Fruit fly (Drosophila melanogaster): ENCODE measurements around the gene CG2186.
A peak's percentile ranks its signal among the peaks of the same experiment; 100 is the strongest.

The CG2186 gene

DNA sequence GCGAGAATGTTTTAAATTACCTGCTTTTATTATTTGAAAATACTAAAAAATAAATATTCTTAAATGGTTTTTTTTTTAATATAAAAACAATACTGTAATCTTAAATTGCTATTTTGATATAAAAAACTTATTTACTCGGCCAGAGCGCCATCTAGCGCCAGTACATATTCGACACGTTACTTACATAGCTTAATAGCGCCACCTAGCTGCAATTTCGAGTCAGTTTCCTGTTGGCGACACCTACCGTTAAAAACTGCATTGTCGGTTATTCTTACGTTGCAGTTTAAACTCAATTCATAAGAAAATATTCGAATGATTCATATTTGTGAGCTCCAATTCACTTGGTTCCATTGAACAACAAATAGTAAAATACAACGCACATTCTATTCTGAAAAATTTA, 25.1 kb upstream of the CG2186 start (continued):
- TF ChIP-seq CG3065 (GFP tag; optimal IDR thresholded peaks at IDR 0.05) (peak; percentile 40), gro (GFP tag; optimal IDR thresholded peaks at IDR 0.05) (peak; percentile 43), CG8290 (GFP tag; optimal IDR thresholded peaks at IDR 0.05) (peak; percentile 92), CG8290 (tag; optimal IDR thresholded peaks at IDR 0.05) (peak in 1 of 2 experiments; percentile 84), zen2 (GFP tag; IDR thresholded peaks at IDR 0.05; ENCODE audit: partially characterized antibody) (no peak), CG14667 (GFP tag; IDR thresholded peaks at IDR 0.05) (no peak), pnt (GFP tag; optimal IDR thresholded peaks at IDR 0.05) (peak; percentile 59), shn (GFP tag; optimal IDR thresholded peaks at IDR 0.05) (peak; percentile 47), CG8944 (GFP tag; optimal IDR thresholded peaks at IDR 0.05) (peak; percentile 54), her (GFP tag; optimal IDR thresholded peaks at IDR 0.05) (peak; percentile 35), en (GFP tag; optimal IDR thresholded peaks at IDR 0.05) (peak; percentile 10), cg (GFP tag; optimal IDR thresholded peaks at IDR 0.05) (no peak), CG2202 (tag; optimal IDR thresholded peaks at IDR 0.05) (no peak), HmgD (GFP tag; optimal IDR thresholded peaks at IDR 0.05) (peak; percentile 30), CG14965 (GFP tag; optimal IDR thresholded peaks at IDR 0.05; ENCODE audit: borderline replicate concordance) (no peak), sd (tag; optimal IDR thresholded peaks at IDR 0.05) (no peak), nerfin-2 (GFP tag; IDR thresholded peaks at IDR 0.05; ENCODE audit: partially characterized antibody) (no peak), mam (GFP tag; optimal IDR thresholded peaks at IDR 0.05) (peak; percentile 60), CG4707 (GFP tag; optimal IDR thresholded peaks at IDR 0.05) (peak; percentile 16), MTF-1 (GFP tag; optimal IDR thresholded peaks at IDR 0.05; ENCODE audit: borderline replicate concordance) (peak; percentile 17), tgo (GFP tag; IDR thresholded peaks at IDR 0.05) (peak; percentile 64; the same call in 2 of the 3 replicates), az2 (GFP tag; optimal IDR thresholded peaks at IDR 0.05) (peak; percentile 69), CG4328 (GFP tag; optimal IDR thresholded peaks at IDR 0.05) (peak; percentile 33), CG8281 (tag; optimal IDR thresholded peaks at IDR 0.05) (no peak), D19B (GFP tag; optimal IDR thresholded peaks at IDR 0.05) (no peak), CG17802 (tag; optimal IDR thresholded peaks at IDR 0.05) (peak; percentile 28), CG7745 (tag; optimal IDR thresholded peaks at IDR 0.05) (no peak), CG11723 (GFP tag; optimal IDR thresholded peaks at IDR 0.05) (no peak), bcd (GFP tag; optimal IDR thresholded peaks at IDR 0.05) (peak; percentile 67), MBD-R2 (GFP tag; IDR thresholded peaks at IDR 0.05) (no peak), CG3163 (GFP tag; optimal IDR thresholded peaks at IDR 0.05) (peak; percentile 14), Dek (tag; optimal IDR thresholded peaks at IDR 0.05) (peak; percentile 54), CHES-1-like (GFP tag; optimal IDR thresholded peaks at IDR 0.05) (peak; percentile 32), odd (GFP tag; optimal IDR thresholded peaks at IDR 0.05) (no peak), seq (GFP tag; IDR thresholded peaks at IDR 0.05) (no peak), B-H1 (GFP tag; IDR thresholded peaks at IDR 0.05) (peak; percentile 35; the same call in 2 of the 3 replicates), CG15011 (GFP tag; optimal IDR thresholded peaks at IDR 0.05) (no peak), sim (GFP tag; IDR thresholded peaks at IDR 0.05) (no peak), Antp (GFP tag; optimal IDR thresholded peaks at IDR 0.05) (peak; percentile 63), ase (GFP tag; IDR thresholded peaks at IDR 0.05) (peak; percentile 77; the same call in 2 of the 3 replicates), salm (tag; optimal IDR thresholded peaks at IDR 0.05) (no peak), tll (GFP tag; optimal IDR thresholded peaks at IDR 0.05) (no peak), CG4424 (GFP tag; optimal IDR thresholded peaks at IDR 0.05) (peak; percentile 67), cad (GFP tag; optimal IDR thresholded peaks at IDR 0.05) (no peak), CG18619 (GFP tag; optimal IDR thresholded peaks at IDR 0.05) (peak; percentile 44), Fer1 (GFP tag; optimal IDR thresholded peaks at IDR 0.05) (peak; percentile 49), CG6689 (GFP tag; IDR thresholded peaks at IDR 0.05) (no peak), CG15601 (tag; optimal IDR thresholded peaks at IDR 0.05) (peak; percentile 53), Mrtf (GFP tag; IDR thresholded peaks at IDR 0.05) (peak; percentile 66; the same call in 2 of the 3 replicates), CG10366 (GFP tag; IDR thresholded peaks at IDR 0.05) (peak; percentile 55), CG7987 (GFP tag; optimal IDR thresholded peaks at IDR 0.05) (peak; percentile 57)

Measured in whole organism, embryonic.